Worm (Caenorhabditis elegans) whole organism, L2 larva: Measurements from ENCODE around the gene T28D6.3.

Experiments used
- C34F6.9 ChIP-seq: fragments of 150-350 bp; optimal IDR thresholded peaks from 2 replicates; lab custom pipeline; 2014; ENCODE audit warnings: missing biosample characterization, missing genetic modification characterization
- F13H6.1 ChIP-seq: sonication (generic microtip); optimal IDR thresholded peaks from 2 replicates; lab custom pipeline; 2016; ENCODE audit warnings: missing genetic modification characterization, missing compliant biosample characterization
- R02D3.7 ChIP-seq: fragments of 150-350 bp; optimal IDR thresholded peaks from 2 replicates; lab custom pipeline; 2014; ENCODE audit warnings: missing biosample characterization, missing genetic modification characterization
- Y55F3AM.14 ChIP-seq: fragments of 200-800 bp; sonication (Bioruptor generic); optimal IDR thresholded peaks from 2 replicates; lab custom pipeline; 2018; ENCODE audit warnings: mild to moderate bottlenecking, missing genetic modification characterization, missing compliant biosample characterization
- ZK546.5 ChIP-seq: sonication (generic microtip); optimal IDR thresholded peaks from 2 replicates; lab custom pipeline; 2017; ENCODE audit warnings: missing biosample characterization, missing genetic modification characterization
- alr-1 ChIP-seq: fragments of 150-350 bp; optimal IDR thresholded peaks from 2 replicates; lab custom pipeline; 2014; ENCODE audit warnings: missing biosample characterization, missing genetic modification characterization
- ama-1 ChIP-seq: fragments of 150-350 bp; optimal IDR thresholded peaks from 2 replicates; lab custom pipeline; 2018; ENCODE audit warnings: inconsistent platforms
- blmp-1 ChIP-seq: sonication (generic microtip); optimal IDR thresholded peaks from 2 replicates; lab custom pipeline; 2017; ENCODE audit warnings: missing genetic modification characterization, mild to moderate bottlenecking, missing compliant biosample characterization, antibody characterized with exemption, moderate library complexity; ENCODE audit not compliant: insufficient read depth
- ceh-16 ChIP-seq: fragments of 150-350 bp; optimal IDR thresholded peaks from 2 replicates; lab custom pipeline; 2014; ENCODE audit warnings: missing biosample characterization, missing genetic modification characterization
- ceh-82 ChIP-seq: fragments of 150-350 bp; optimal IDR thresholded peaks from 2 replicates; lab custom pipeline; 2014; ENCODE audit warnings: missing biosample characterization, missing genetic modification characterization
- crh-2 ChIP-seq: sonication (generic microtip); optimal IDR thresholded peaks from 2 replicates; lab custom pipeline; 2017; ENCODE audit warnings: missing biosample characterization, missing genetic modification characterization
- dmd-4 ChIP-seq: sonication (generic microtip); optimal IDR thresholded peaks from 2 replicates; lab custom pipeline; 2017; ENCODE audit warnings: missing biosample characterization, missing genetic modification characterization
- egl-27 ChIP-seq: sonication (generic microtip); optimal IDR thresholded peaks from 3 replicates; lab custom pipeline; 2017; ENCODE audit warnings: missing biosample characterization, missing genetic modification reagents, missing genetic modification characterization
- elt-3 ChIP-seq: sonication (generic microtip); optimal IDR thresholded peaks from 2 replicates; lab custom pipeline; 2017; ENCODE audit warnings: missing biosample characterization, missing genetic modification characterization
- fos-1 ChIP-seq: fragments of 150-350 bp; optimal IDR thresholded peaks from 2 replicates; lab custom pipeline; 2014; ENCODE audit warnings: missing biosample characterization, missing genetic modification characterization
- gmeb-1 ChIP-seq: fragments of 150-350 bp; optimal IDR thresholded peaks from 2 replicates; lab custom pipeline; 2014; ENCODE audit warnings: missing biosample characterization, missing genetic modification characterization
- lin-13 ChIP-seq: fragments of 150-350 bp; optimal IDR thresholded peaks from 2 replicates; lab custom pipeline; 2014; ENCODE audit warnings: missing biosample characterization, missing genetic modification reagents, missing genetic modification characterization
- lin-39 ChIP-seq: fragments of 150-350 bp; optimal IDR thresholded peaks from 2 replicates; lab custom pipeline; 2014; ENCODE audit warnings: missing biosample characterization, missing genetic modification reagents, missing genetic modification characterization
- lsy-2 ChIP-seq, 2 experiments: fragments of 150-350 bp in 1 of 2; sonication (generic microtip) in 1 of 2; optimal IDR thresholded peaks; 2 replicates each; lab custom pipeline; 2014 to 2017; ENCODE audit warnings: missing biosample characterization in 2 of 2, missing genetic modification characterization in 2 of 2
- mbf-1 ChIP-seq: sonication (generic microtip); optimal IDR thresholded peaks from 2 replicates; lab custom pipeline; 2017; ENCODE audit warnings: missing biosample characterization, missing genetic modification characterization
- mdl-1 ChIP-seq, 2 experiments: fragments of 150-350 bp in 1 of 2; sonication (generic microtip) in 1 of 2; optimal IDR thresholded peaks; 2 replicates each; lab custom pipeline; 2017; ENCODE audit warnings: missing biosample characterization in 2 of 2, missing genetic modification characterization in 2 of 2
- nhr-10 ChIP-seq: sonication (generic microtip); optimal IDR thresholded peaks from 2 replicates; lab custom pipeline; 2017; ENCODE audit warnings: missing biosample characterization, missing genetic modification characterization
- nhr-11 ChIP-seq: fragments of 150-350 bp; optimal IDR thresholded peaks from 2 replicates; lab custom pipeline; 2014; ENCODE audit warnings: missing biosample characterization, missing genetic modification characterization
- nhr-21 ChIP-seq: fragments of 150-350 bp; optimal IDR thresholded peaks from 2 replicates; lab custom pipeline; 2014; ENCODE audit warnings: missing biosample characterization, missing genetic modification characterization
- nhr-23 ChIP-seq: fragments of 150-350 bp; optimal IDR thresholded peaks from 2 replicates; lab custom pipeline; 2014; ENCODE audit warnings: missing biosample characterization, missing genetic modification reagents, missing genetic modification characterization
- nhr-6 ChIP-seq: fragments of 150-350 bp; optimal IDR thresholded peaks from 2 replicates; lab custom pipeline; 2014; ENCODE audit warnings: missing biosample characterization, missing genetic modification characterization
- nhr-77 ChIP-seq: fragments of 150-350 bp; optimal IDR thresholded peaks from 2 replicates; lab custom pipeline; 2014; ENCODE audit warnings: missing biosample characterization, missing genetic modification characterization
- sem-4 ChIP-seq: fragments of 150-350 bp; optimal IDR thresholded peaks from 2 replicates; lab custom pipeline; 2014; ENCODE audit warnings: missing biosample characterization, missing genetic modification reagents, missing genetic modification characterization
- skn-1 ChIP-seq: sonication (generic microtip); optimal IDR thresholded peaks from 2 replicates; lab custom pipeline; 2017; ENCODE audit warnings: missing biosample characterization, missing genetic modification characterization
- sma-3 ChIP-seq: sonication (generic microtip); optimal IDR thresholded peaks from 2 replicates; lab custom pipeline; 2016; ENCODE audit warnings: missing genetic modification reagents, missing genetic modification characterization, missing compliant biosample characterization
- sma-9 ChIP-seq, 2 experiments: fragments of 150-350 bp in 1 of 2; sonication (generic microtip) in 1 of 2; optimal IDR thresholded peaks; 2 replicates each; lab custom pipeline; 2014 to 2016; ENCODE audit warnings: missing genetic modification characterization in 2 of 2, mild to moderate bottlenecking in 1 of 2, missing biosample characterization in 1 of 2, missing compliant biosample characterization in 1 of 2, missing genetic modification reagents in 1 of 2, moderate library complexity in 1 of 2
- unc-55 ChIP-seq: fragments of 150-350 bp; sonication (generic microtip); optimal IDR thresholded peaks from 3 replicates; lab custom pipeline; 2014; ENCODE audit warnings: missing biosample characterization, missing genetic modification reagents, missing genetic modification characterization
- zag-1 ChIP-seq: fragments of 150-350 bp; optimal IDR thresholded peaks from 2 replicates; lab custom pipeline; 2014; ENCODE audit warnings: missing biosample characterization, missing genetic modification characterization
- ztf-1 ChIP-seq: fragments of 200-800 bp; sonication (Bioruptor generic); conservative IDR thresholded peaks from 2 replicates; pipeline ENCODE4 v1.3.6; 2022; ENCODE audit warnings: missing genetic modification characterization, missing compliant biosample characterization
- ztf-11 ChIP-seq: sonication (generic microtip); optimal IDR thresholded peaks from 2 replicates; lab custom pipeline; 2017; ENCODE audit warnings: missing biosample characterization, missing genetic modification characterization
- ztf-4 ChIP-seq: fragments of 150-350 bp; optimal IDR thresholded peaks from 2 replicates; lab custom pipeline; 2014; ENCODE audit warnings: missing biosample characterization, missing genetic modification characterization

T28D6.3 gene

ce11 chrIII:11334346-11334745 lies 32.2 kb upstream of the T28D6.3 start (continued):
- TF ChIP-seq ztf-11 (no peak), elt-3 (tag; lab: Kevin White, UChicago) (no peak), nhr-21 (tag; lab: Kevin White, UChicago) (no peak), nhr-23 (tag; lab: Kevin White, UChicago) (no peak), nhr-6 (tag; lab: Kevin White, UChicago) (no peak), alr-1 (tag; lab: Kevin White, UChicago) (no peak), ztf-1 (GFP tag; lab: Robert Waterston, UW) (no peak), mdl-1 (tag; optimal IDR thresholded peaks at IDR 0.05; lab: Kevin White, UChicago) (peak in 1 of 2 experiments; percentile 6)

ce11 chrIII:11336072-11336471 lies 30.5 kb upstream of the T28D6.3 start:
- TF ChIP-seq zag-1 (tag; lab: Kevin White, UChicago) (no peak), ceh-82 (tag; lab: Kevin White, UChicago) (no peak), nhr-21 (tag; lab: Kevin White, UChicago) (no peak), ztf-4 (tag; lab: Kevin White, UChicago) (no peak), fos-1 (no peak), nhr-6 (tag; lab: Kevin White, UChicago) (no peak), C34F6.9 (peak; percentile 25), ama-1 (lab: Kevin White, UChicago) (no peak), Y55F3AM.14 (GFP tag; lab: Kevin White, UChicago) (peak; percentile 22), unc-55 (peak; percentile 60), lsy-2 (tag; optimal IDR thresholded peaks at IDR 0.05; lab: Kevin White, UChicago) (peak in 1 of 2 experiments; percentile 25)

- TF ChIP-seq mbf-1 (tag; lab: Kevin White, UChicago) (no peak), ZK546.5 (tag; lab: Kevin White, UChicago) (no peak)
Measured at ce11 chrIII:11337627-11338026, 28.9 kb upstream of the T28D6.3 start.

- TF ChIP-seq lsy-2 (tag; optimal IDR thresholded peaks at IDR 0.05; lab: Kevin White, UChicago) (no peak), dmd-4 (tag; lab: Kevin White, UChicago) (no peak), nhr-77 (tag; lab: Kevin White, UChicago) (no peak), ceh-16 (tag; lab: Kevin White, UChicago) (no peak), sem-4 (tag; lab: Kevin White, UChicago) (no peak), gmeb-1 (tag; lab: Kevin White, UChicago) (no peak)
Measured at ce11 chrIII:11341466-11341865, 25.1 kb upstream of the T28D6.3 start.

ce11 chrIII:11343041-11343440 lies 23.5 kb upstream of the T28D6.3 start, which contains the start of the genes T28D6.6 and pen-2:
Gene T28D6.6, minus strand, starts transcription at chrIII:11343108.
Gene pen-2, plus strand, starts transcription at chrIII:11343322.
- TF ChIP-seq R02D3.7 (tag; lab: Kevin White, UChicago) (no peak), C34F6.9 (peak; percentile 41), alr-1 (tag; lab: Kevin White, UChicago) (no peak), dmd-4 (tag; lab: Kevin White, UChicago) (no peak), lin-39 (no peak), ceh-82 (tag; lab: Kevin White, UChicago) (no peak), lsy-2 (tag; optimal IDR thresholded peaks at IDR 0.05; lab: Kevin White, UChicago) (peak; percentile 41 to 45), blmp-1 (tag; lab: Kevin White, UChicago) (no peak), nhr-11 (no peak), unc-55 (peak; percentile 37), fos-1 (no peak), crh-2 (tag; lab: Kevin White, UChicago) (no peak), sma-9 (GFP tag; optimal IDR thresholded peaks at IDR 0.05; lab: Kevin White, UChicago) (no peak), sma-9 (tag; optimal IDR thresholded peaks at IDR 0.05; lab: Kevin White, UChicago) (no peak), F13H6.1 (tag; lab: Kevin White, UChicago) (peak; percentile 19), ama-1 (lab: Kevin White, UChicago) (no peak), sma-3 (GFP tag; lab: Kevin White, UChicago) (no peak), lin-13 (GFP tag; lab: Kevin White, UChicago) (no peak), nhr-23 (tag; lab: Kevin White, UChicago) (no peak), nhr-10 (tag; lab: Kevin White, UChicago) (no peak), gmeb-1 (tag; lab: Kevin White, UChicago) (peak; percentile 27), Y55F3AM.14 (GFP tag; lab: Kevin White, UChicago) (no peak), ztf-1 (GFP tag; lab: Robert Waterston, UW) (no peak), mdl-1 (tag; optimal IDR thresholded peaks at IDR 0.05; lab: Kevin White, UChicago) (no peak), egl-27 (no peak), ztf-4 (tag; lab: Kevin White, UChicago) (no peak), skn-1 (tag; lab: Kevin White, UChicago) (no peak), ZK546.5 (tag; lab: Kevin White, UChicago) (no peak)
- TF ChIP-seq, all 48 proteins: peak for 5
